Worm (Caenorhabditis elegans): ENCODE measurements around the gene ptl-1.

ptl-1 gene

ce11 chrIII:793595-793994 lies 28.6 kb downstream of the ptl-1 start, which contains the start of gene snt-2 (continued):
- TF ChIP-seq fkh-4 (tag; optimal IDR thresholded peaks at IDR 0.05; ENCODE audit: borderline replicate concordance) (peak; percentile 27), mdl-1 (tag; optimal IDR thresholded peaks at IDR 0.05) (peak in 1 of 2 experiments; percentile 63), lin-35 (GFP tag; optimal IDR thresholded peaks at IDR 0.05) (peak; percentile 79 to 89), dsc-1 (tag; optimal IDR thresholded peaks at IDR 0.05) (peak; percentile 77), lin-13 (GFP tag; optimal IDR thresholded peaks at IDR 0.05) (peak; percentile 70), lsy-2 (tag; optimal IDR thresholded peaks at IDR 0.05) (peak; percentile 99), ets-5 (GFP tag; IDR thresholded peaks at IDR 0.05) (no peak), C34B4.2 (tag; optimal IDR thresholded peaks at IDR 0.05) (no peak), ama-1 (optimal IDR thresholded peaks at IDR 0.05) (no peak), nhr-71 (tag; optimal IDR thresholded peaks at IDR 0.05) (peak; percentile 85), nhr-11 (tag; optimal IDR thresholded peaks at IDR 0.05) (no peak), xbp-1 (tag; optimal IDR thresholded peaks at IDR 0.05) (peak; percentile 71), fkh-8 (tag; optimal IDR thresholded peaks at IDR 0.05) (peak; percentile 84), hpl-2 (GFP tag; optimal IDR thresholded peaks at IDR 0.05) (peak; percentile 26), grh-1 (GFP tag; IDR thresholded peaks at IDR 0.05) (no peak), lin-15B (tag; optimal IDR thresholded peaks at IDR 0.05) (peak; percentile 72), unc-86 (tag; optimal IDR thresholded peaks at IDR 0.05) (peak; percentile 72), C16A3.4 (tag; optimal IDR thresholded peaks at IDR 0.05) (peak; percentile 80), lin-14 (GFP tag; optimal IDR thresholded peaks at IDR 0.05) (no peak), dpl-1 (GFP tag; optimal IDR thresholded peaks at IDR 0.05) (peak; percentile 74 to 84 (median 80)), blmp-1 (tag; optimal IDR thresholded peaks at IDR 0.05) (peak; percentile 63), nhr-28 (tag; optimal IDR thresholded peaks at IDR 0.05) (no peak), jun-1 (tag; optimal IDR thresholded peaks at IDR 0.05) (peak; percentile 69), nhr-84 (tag; optimal IDR thresholded peaks at IDR 0.05) (no peak), nhr-90 (tag; optimal IDR thresholded peaks at IDR 0.05; ENCODE audit: poor library complexity) (peak; percentile 76), nhr-76 (tag; optimal IDR thresholded peaks at IDR 0.05) (no peak), ces-1 (GFP tag; optimal IDR thresholded peaks at IDR 0.05) (no peak), fos-1 (tag; optimal IDR thresholded peaks at IDR 0.05) (peak; percentile 62), zip-4 (GFP tag; optimal IDR thresholded peaks at IDR 0.05) (peak; percentile 24), ztf-11 (tag; optimal IDR thresholded peaks at IDR 0.05) (peak in 1 of 2 experiments; percentile 3), nhr-47 (tag; optimal IDR thresholded peaks at IDR 0.05) (peak; percentile 85)

ce11 chrIII:794000-794399 lies 29.0 kb downstream of the ptl-1 start, which contains the start of gene rps-29:
Gene rps-29 (plus strand): TSS chrIII:794300.
- peak; percentile 40 for TF ChIP-seq irx-1 (tag; optimal IDR thresholded peaks at IDR 0.05)
- no peak for TF ChIP-seq mef-2 (tag; optimal IDR thresholded peaks at IDR 0.05)
- peak; percentile 11 for TF ChIP-seq nhr-85 (tag)

- TF ChIP-seq unc-30 (tag; optimal IDR thresholded peaks at IDR 0.05) (no peak), lsy-2 (tag; optimal IDR thresholded peaks at IDR 0.05) (peak in 1 of 2 experiments; percentile 24), skn-1 (tag; optimal IDR thresholded peaks at IDR 0.05) (no peak)
Observed at ce11 chrIII:794984-795596, 30.1 kb downstream of the ptl-1 start, which contains the start of gene trpp-11. Gene trpp-11 (plus strand): TSS chrIII:795136.

ce11 chrIII:797507-797906 lies 32.5 kb downstream of the ptl-1 start:
- TF ChIP-seq elt-2 (tag; optimal IDR thresholded peaks at IDR 0.05), result no peak
- no peak for TF ChIP-seq efl-1 (optimal IDR thresholded peaks at IDR 0.05)
- TF ChIP-seq efl-1 (GFP tag; optimal IDR thresholded peaks at IDR 0.05 in 1 of 2), result peak in 1 of 2 experiments; percentile 53

All from whole organism, L1 larva.